Worm (Caenorhabditis elegans): ENCODE data around the gene shc-2.

DNA sequence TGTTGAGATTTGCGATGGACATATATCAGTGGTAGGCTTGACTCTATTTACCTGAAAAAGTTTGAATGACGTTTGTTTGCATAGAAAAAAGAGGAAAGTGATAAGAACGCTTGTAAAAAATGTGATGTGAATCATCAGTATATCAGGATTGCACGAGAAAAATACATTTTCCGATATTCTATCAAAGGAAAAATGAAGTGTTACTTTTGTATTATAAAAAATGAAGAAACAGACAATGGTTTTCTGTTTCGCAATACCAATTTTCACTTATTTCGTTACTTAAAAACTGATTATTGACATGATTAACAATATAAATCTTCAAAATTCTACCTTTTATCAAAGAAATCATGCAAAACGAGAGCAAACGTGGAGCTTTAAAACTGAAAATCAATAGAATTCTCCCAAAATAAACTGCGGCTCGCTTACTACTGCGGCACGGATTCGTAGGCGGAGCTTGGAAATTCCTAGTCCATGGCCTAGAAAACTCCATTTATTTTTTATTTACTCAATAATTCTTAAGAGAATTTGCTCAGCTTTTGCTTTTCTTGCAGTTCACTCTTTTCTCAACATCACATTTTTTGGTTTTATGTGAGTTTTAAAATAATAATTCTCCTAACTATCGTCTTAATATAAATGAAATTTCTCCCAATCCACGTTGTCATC lies 24.7 kb downstream of the shc-2 start, which contains the start of the genes eif-1 and vps-24:
- no peak for TF ChIP-seq F39B2.1 (GFP tag; IDR thresholded peaks at IDR 0.05)
- peak; percentile 30 for TF ChIP-seq dpl-1 (GFP tag; optimal IDR thresholded peaks at IDR 0.05)
- no peak for TF ChIP-seq cebp-1 (GFP tag; IDR thresholded peaks at IDR 0.05)
- peak; percentile 45 for TF ChIP-seq cebp-1 (tag; optimal IDR thresholded peaks at IDR 0.05)
- no peak for TF ChIP-seq F57A8.1 (GFP tag; optimal IDR thresholded peaks at IDR 0.05)
- TF ChIP-seq unc-62 (GFP tag; optimal IDR thresholded peaks at IDR 0.05), result no peak
- TF ChIP-seq ztf-18 (tag; optimal IDR thresholded peaks at IDR 0.05), result no peak
